Worm (Caenorhabditis elegans) whole organism, mixed stage, embryonic: ENCODE data around the gene srx-43.

Experiments
- ceh-43 ChIP-seq: fragments of 200-800 bp; sonication (Bioruptor generic); optimal IDR thresholded peaks from 2 replicates; lab custom pipeline; 2018; ENCODE audit warnings: mild to moderate bottlenecking, missing genetic modification characterization, moderate library complexity, missing compliant biosample characterization
- lsy-2 ChIP-seq: fragments of 150-350 bp; optimal IDR thresholded peaks from 2 replicates; lab custom pipeline; 2014; ENCODE audit warnings: missing biosample characterization, missing genetic modification characterization

DNA sequence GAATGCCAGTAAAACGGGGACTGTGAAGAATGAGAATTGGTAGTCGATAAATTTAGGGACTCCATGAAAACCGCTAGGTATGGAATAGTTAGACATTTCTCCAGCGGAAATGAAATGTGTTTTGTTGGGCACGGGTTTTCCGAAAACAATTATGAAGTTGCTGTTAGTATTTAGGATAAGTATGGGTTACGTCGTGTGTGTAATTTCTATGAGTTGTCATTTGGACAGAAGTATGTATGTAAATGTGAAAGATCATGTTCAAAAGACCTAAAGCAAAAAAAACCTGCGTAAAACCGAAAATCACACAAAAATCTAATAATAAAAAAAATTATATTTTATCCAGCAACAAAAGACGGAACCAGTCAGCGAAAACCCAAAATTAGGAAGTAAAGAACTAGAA lies 45.3 kb upstream of the srx-43 start, which contains the start of gene sru-23:
- TF ChIP-seq lsy-2 (tag; lab: Kevin White, UChicago): no peak
- no peak for TF ChIP-seq ceh-43 (GFP tag; lab: Kevin White, UChicago)
